Fruit fly (Drosophila melanogaster): Measurements from ENCODE around the gene CAH9.
A peak's percentile ranks its signal among the peaks of the same experiment; 100 is the strongest.

CAH9 gene

dm6 chr3R:27105439-27105838 is 545 bp downstream of the CAH9 start:
- TF ChIP-seq eg (GFP tag; IDR thresholded peaks at IDR 0.05) (no peak), Sox102F (GFP tag; optimal IDR thresholded peaks at IDR 0.05) (no peak), salr (GFP tag; optimal IDR thresholded peaks at IDR 0.05) (no peak), CG11762 (GFP tag; optimal IDR thresholded peaks at IDR 0.05; ENCODE audit: insufficient read depth) (no peak), esn (GFP tag; optimal IDR thresholded peaks at IDR 0.05) (no peak), Hr4 (GFP tag; optimal IDR thresholded peaks at IDR 0.05) (no peak), CG6808 (GFP tag; optimal IDR thresholded peaks at IDR 0.05) (no peak), CG10669 (GFP tag; optimal IDR thresholded peaks at IDR 0.05) (no peak), CG6163 (GFP tag; IDR thresholded peaks at IDR 0.05) (no peak), CG3032 (tag; optimal IDR thresholded peaks at IDR 0.05) (no peak), lz (GFP tag; optimal IDR thresholded peaks at IDR 0.05) (no peak), Eip78C (GFP tag) (no peak)

dm6 chr3R:27100930-27101329 is 5.1 kb downstream of the CAH9 start, which contains the start of gene Jhbp11:
Gene Jhbp11, plus strand, starts transcription at chr3R:27101230.
- 0 out of 3 replicates have a peak, but pooled peaks have one; percentile 15 for TF ChIP-seq eg (GFP tag; IDR thresholded peaks at IDR 0.05)
- no peak for TF ChIP-seq acj6 (GFP tag; optimal IDR thresholded peaks at IDR 0.05)
- peak; percentile 49 for TF ChIP-seq Eip78C (GFP tag)

dm6 chr3R:27099579-27099978 is 6.4 kb downstream of the CAH9 start, which contains the start of gene eater:
Gene eater, minus strand, starts transcription at chr3R:27099679.
- TF ChIP-seq pdm3 (GFP tag; optimal IDR thresholded peaks at IDR 0.05): no peak
- TF ChIP-seq CG7368 (GFP tag; optimal IDR thresholded peaks at IDR 0.05): no peak
- no peak for TF ChIP-seq achi (GFP tag; optimal IDR thresholded peaks at IDR 0.05)
- TF ChIP-seq fd85E (GFP tag; optimal IDR thresholded peaks at IDR 0.05): no peak
- no peak for TF ChIP-seq Eip75B (GFP tag; optimal IDR thresholded peaks at IDR 0.05)
- TF ChIP-seq CG3032 (tag; optimal IDR thresholded peaks at IDR 0.05): no peak
- no peak for TF ChIP-seq Eip78C (GFP tag)

dm6 chr3R:27098638-27099037 is 7.3 kb downstream of the CAH9 start:
- TF ChIP-seq CG6792 (GFP tag; optimal IDR thresholded peaks at IDR 0.05) (no peak), CG9139 (GFP tag; optimal IDR thresholded peaks at IDR 0.05) (no peak), CG8632 (GFP tag; optimal IDR thresholded peaks at IDR 0.05) (no peak), CG3032 (tag; optimal IDR thresholded peaks at IDR 0.05) (no peak), Gug (GFP tag; IDR thresholded peaks at IDR 0.05) (no peak), eg (GFP tag; IDR thresholded peaks at IDR 0.05) (no peak), CG10631 (GFP tag; optimal IDR thresholded peaks at IDR 0.05) (no peak), pdm3 (GFP tag; optimal IDR thresholded peaks at IDR 0.05) (no peak), CG16779 (tag; optimal IDR thresholded peaks at IDR 0.05) (no peak), CG6854 (GFP tag; optimal IDR thresholded peaks at IDR 0.05) (no peak), salr (GFP tag; optimal IDR thresholded peaks at IDR 0.05) (no peak), fd85E (GFP tag; optimal IDR thresholded peaks at IDR 0.05) (no peak), Eip78C (GFP tag) (no peak)

dm6 chr3R:27094233-27094632 is 11.8 kb downstream of the CAH9 start, which contains the start of gene CG14259:
Gene CG14259, plus strand, starts transcription at chr3R:27094533.
- TF ChIP-seq CG7368 (GFP tag; optimal IDR thresholded peaks at IDR 0.05): no peak
- no peak for TF ChIP-seq fd59A (GFP tag; optimal IDR thresholded peaks at IDR 0.05)
- no peak for TF ChIP-seq topi (GFP tag; optimal IDR thresholded peaks at IDR 0.05)
- TF ChIP-seq Gug (GFP tag; IDR thresholded peaks at IDR 0.05): no peak
- no peak for TF ChIP-seq CG6792 (GFP tag; optimal IDR thresholded peaks at IDR 0.05)
- no peak for TF ChIP-seq Lpt (GFP tag; optimal IDR thresholded peaks at IDR 0.05)
- TF ChIP-seq CG32006 (GFP tag; optimal IDR thresholded peaks at IDR 0.05): no peak
- no peak for TF ChIP-seq esn (GFP tag; optimal IDR thresholded peaks at IDR 0.05)
- TF ChIP-seq CG15336 (GFP tag; IDR thresholded peaks at IDR 0.05): no peak
- no peak for TF ChIP-seq OdsH (GFP tag; optimal IDR thresholded peaks at IDR 0.05)
- no peak for TF ChIP-seq dsx (GFP tag; optimal IDR thresholded peaks at IDR 0.05; ENCODE audit: poor library complexity, severe bottlenecking)
- no peak for TF ChIP-seq Eip93F (GFP tag; optimal IDR thresholded peaks at IDR 0.05)
